Fruit fly (Drosophila melanogaster) whole organism: ENCODE measurements around the gene Acsx4.

Experiments
- CG8478 ChIP-seq: fragments of >200 bp; optimal IDR thresholded peaks from 2 replicates; lab custom pipeline; 2018; ENCODE audit warnings: inconsistent platforms
- Dll ChIP-seq: fragments of >200 bp; optimal IDR thresholded peaks from 2 replicates; lab custom pipeline; 2017
- pan ChIP-seq: fragments of >200 bp; optimal IDR thresholded peaks from 2 replicates; lab custom pipeline; 2017
- psq ChIP-seq: fragments of >200 bp; optimal IDR thresholded peaks from 2 replicates; lab custom pipeline; 2017
- usp ChIP-seq: fragments of >200 bp; optimal IDR thresholded peaks from 2 replicates; lab custom pipeline; 2017; ENCODE audit warnings: missing biosample characterization, missing genetic modification characterization, mixed read lengths

DNA sequence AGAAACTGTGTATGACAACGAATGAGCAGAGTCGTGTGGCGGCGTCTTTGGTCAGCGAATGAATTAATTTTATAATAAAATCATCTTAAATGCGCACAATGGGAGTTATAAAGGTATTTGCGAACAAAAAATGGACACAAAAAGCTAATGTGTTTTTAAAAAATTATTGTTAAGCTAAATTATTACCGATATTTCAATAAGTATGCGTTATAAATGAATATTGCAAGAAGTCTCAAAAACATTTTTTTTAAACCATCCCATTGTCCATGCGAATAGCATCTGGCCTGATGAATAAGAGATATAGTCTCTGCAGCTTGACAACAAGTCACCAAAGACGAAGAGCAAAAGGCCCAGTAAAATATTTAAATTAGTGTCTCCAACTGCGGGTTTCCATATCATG lies 47.7 kb downstream of the Acsx4 start:
- TF ChIP-seq usp (GFP tag; lab: Kevin White, UChicago) (no peak), pan (no peak), CG8478 (no peak), psq (lab: Kevin White, UChicago) (no peak), Dll (lab: Kevin White, UChicago) (no peak)
